Worm (Caenorhabditis elegans) whole organism, L3 larva: ENCODE results near the gene F32H5.3.

Source experiments
- R02D3.7 ChIP-seq: fragments of 150-350 bp; optimal IDR thresholded peaks from 2 replicates; lab custom pipeline; 2014; ENCODE audit warnings: missing biosample characterization, missing genetic modification characterization
- ZK546.5 ChIP-seq: sonication (generic microtip); optimal IDR thresholded peaks from 2 replicates; lab custom pipeline; 2017; ENCODE audit warnings: missing biosample characterization, missing genetic modification characterization
- aly-2 ChIP-seq: fragments of 150-350 bp; optimal IDR thresholded peaks from 2 replicates; lab custom pipeline; 2014; ENCODE audit warnings: missing biosample characterization, missing genetic modification characterization
- ama-1 ChIP-seq: fragments of 150-350 bp; optimal IDR thresholded peaks from 2 replicates; lab custom pipeline; 2018
- ceh-16 ChIP-seq: sonication (generic microtip); optimal IDR thresholded peaks from 2 replicates; lab custom pipeline; 2017; ENCODE audit warnings: missing biosample characterization, missing genetic modification characterization
- ceh-28 ChIP-seq: fragments of 150-350 bp; optimal IDR thresholded peaks from 2 replicates; lab custom pipeline; 2014; ENCODE audit warnings: missing biosample characterization, missing genetic modification reagents, missing genetic modification characterization
- ceh-82 ChIP-seq: fragments of 150-350 bp; optimal IDR thresholded peaks from 2 replicates; lab custom pipeline; 2014; ENCODE audit warnings: missing biosample characterization, missing genetic modification characterization
- ceh-9 ChIP-seq: sonication (generic microtip); optimal IDR thresholded peaks from 2 replicates; lab custom pipeline; 2018; ENCODE audit warnings: missing biosample characterization, missing genetic modification characterization
- daf-12 ChIP-seq: fragments of 150-350 bp; optimal IDR thresholded peaks from 2 replicates; lab custom pipeline; 2014; ENCODE audit warnings: missing biosample characterization, missing genetic modification reagents, missing genetic modification characterization
- egl-5 ChIP-seq: fragments of 150-350 bp; optimal IDR thresholded peaks from 2 replicates; lab custom pipeline; 2017; ENCODE audit warnings: missing biosample characterization, missing genetic modification reagents, missing genetic modification characterization, inconsistent platforms
- elt-1 ChIP-seq: fragments of 150-350 bp; optimal IDR thresholded peaks from 2 replicates; lab custom pipeline; 2014; ENCODE audit warnings: missing biosample characterization, missing genetic modification characterization
- elt-2 ChIP-seq: sonication (generic microtip); optimal IDR thresholded peaks from 2 replicates; lab custom pipeline; 2016; ENCODE audit warnings: missing genetic modification reagents, mild to moderate bottlenecking, missing genetic modification characterization, missing compliant biosample characterization
- elt-3 ChIP-seq, 3 experiments: fragments of 150-350 bp in 1 of 3; sonication (generic microtip) in 2 of 3; optimal IDR thresholded peaks; 2 replicates in 2 of 3; 4 replicates in 1 of 3; lab custom pipeline; 2014 to 2017; ENCODE audit warnings: missing biosample characterization in 3 of 3, missing genetic modification characterization in 3 of 3
- fkh-10 ChIP-seq: sonication (generic microtip); optimal IDR thresholded peaks from 2 replicates; lab custom pipeline; 2017; ENCODE audit warnings: missing biosample characterization, missing genetic modification reagents, missing genetic modification characterization
- fkh-2 ChIP-seq: fragments of 150-350 bp; optimal IDR thresholded peaks from 2 replicates; lab custom pipeline; 2014; ENCODE audit warnings: missing biosample characterization, missing genetic modification reagents, missing genetic modification characterization
- fos-1 ChIP-seq: fragments of 150-350 bp; optimal IDR thresholded peaks from 2 replicates; lab custom pipeline; 2014; ENCODE audit warnings: missing biosample characterization, missing genetic modification characterization
- lin-15B ChIP-seq: fragments of 150-350 bp; optimal IDR thresholded peaks from 2 replicates; lab custom pipeline; 2014; ENCODE audit warnings: missing biosample characterization, missing genetic modification characterization
- lin-39 ChIP-seq: fragments of 150-350 bp; optimal IDR thresholded peaks from 2 replicates; lab custom pipeline; 2018; ENCODE audit warnings: missing biosample characterization, missing genetic modification reagents, missing genetic modification characterization
- lsy-12 ChIP-seq: sonication (generic microtip); optimal IDR thresholded peaks from 2 replicates; lab custom pipeline; 2016; ENCODE audit warnings: mild to moderate bottlenecking, missing genetic modification characterization, missing compliant biosample characterization
- mdl-1 ChIP-seq: fragments of 150-350 bp; optimal IDR thresholded peaks from 2 replicates; lab custom pipeline; 2014; ENCODE audit warnings: missing biosample characterization, missing genetic modification characterization
- mml-1 ChIP-seq: fragments of 150-350 bp; sonication (generic microtip); optimal IDR thresholded peaks from 3 replicates; lab custom pipeline; 2014; ENCODE audit warnings: missing biosample characterization, missing genetic modification characterization
- nfya-1 ChIP-seq: sonication (generic microtip); optimal IDR thresholded peaks from 2 replicates; lab custom pipeline; 2017; ENCODE audit warnings: missing genetic modification characterization, mild to moderate bottlenecking, missing compliant biosample characterization, antibody characterized with exemption, moderate library complexity; ENCODE audit not compliant: insufficient read depth
- nhr-12 ChIP-seq: fragments of 150-350 bp; optimal IDR thresholded peaks from 2 replicates; lab custom pipeline; 2014; ENCODE audit warnings: missing biosample characterization, missing genetic modification characterization
- nhr-23 ChIP-seq: fragments of 150-350 bp; optimal IDR thresholded peaks from 2 replicates; lab custom pipeline; 2014; ENCODE audit warnings: missing biosample characterization, missing genetic modification reagents, missing genetic modification characterization
- nhr-237 ChIP-seq: fragments of 150-350 bp; optimal IDR thresholded peaks from 2 replicates; lab custom pipeline; 2014; ENCODE audit warnings: missing biosample characterization, missing genetic modification characterization
- nhr-77 ChIP-seq: fragments of 150-350 bp; optimal IDR thresholded peaks from 2 replicates; lab custom pipeline; 2014; ENCODE audit warnings: missing biosample characterization, missing genetic modification characterization
- pqm-1 ChIP-seq: fragments of 150-350 bp; optimal IDR thresholded peaks from 2 replicates; lab custom pipeline; 2017; ENCODE audit warnings: missing biosample characterization, missing genetic modification characterization, inconsistent platforms
- snpc-4 ChIP-seq: fragments of 150-350 bp; optimal IDR thresholded peaks from 2 replicates; lab custom pipeline; 2014; ENCODE audit warnings: missing biosample characterization, missing genetic modification characterization
- unc-62 ChIP-seq: fragments of 150-350 bp; sonication (generic microtip); optimal IDR thresholded peaks from 4 replicates; lab custom pipeline; 2014; ENCODE audit warnings: missing biosample characterization, missing genetic modification reagents, missing genetic modification characterization
- zag-1 ChIP-seq: fragments of 150-350 bp; optimal IDR thresholded peaks from 2 replicates; lab custom pipeline; 2014; ENCODE audit warnings: missing biosample characterization, missing genetic modification characterization
- ztf-11 ChIP-seq: fragments of 150-350 bp; optimal IDR thresholded peaks from 2 replicates; lab custom pipeline; 2014; ENCODE audit warnings: missing biosample characterization, missing genetic modification characterization

Gene F32H5.3

ce11 chrV:13352415-13352814, 6.7 kb upstream of the F32H5.3 start:
- TF ChIP-seq ZK546.5 (tag; lab: Kevin White, UChicago) (no peak), daf-12 (tag; lab: Kevin White, UChicago) (no peak), elt-1 (peak; percentile 24), fkh-2 (tag; lab: Kevin White, UChicago) (no peak)
- TF ChIP-seq, all 47 proteins: peak for 1

- TF ChIP-seq unc-62 (GFP tag; lab: Kevin White, UChicago) (no peak), aly-2 (tag; lab: Kevin White, UChicago) (no peak), ceh-82 (tag; lab: Kevin White, UChicago) (no peak)
Observed at ce11 chrV:13356210-13356609, 2.9 kb upstream of the F32H5.3 start.

ce11 chrV:13357652-13358281, 1.4 kb upstream of the F32H5.3 start, which contains the start of gene F32H5.1:
Gene F32H5.1 (minus strand): TSS chrV:13358037.
- TF ChIP-seq nfya-1 (tag; lab: Kevin White, UChicago) (no peak), pqm-1 (tag; lab: Kevin White, UChicago) (peak; percentile 73), elt-2 (tag; lab: Kevin White, UChicago) (peak; percentile 93), zag-1 (no peak)

ce11 chrV:13360254-13360653, 1.1 kb downstream of the F32H5.3 start, which contains the start of gene F32H5.4:
Gene F32H5.4 (plus strand): TSS chrV:13360554.
- TF ChIP-seq ceh-28 (no peak), elt-1 (no peak), egl-5 (tag; lab: Kevin White, UChicago) (no peak), fos-1 (tag; lab: Kevin White, UChicago) (no peak), R02D3.7 (tag; lab: Kevin White, UChicago) (no peak), lin-39 (tag; lab: Kevin White, UChicago) (no peak), ztf-11 (tag; lab: Kevin White, UChicago) (no peak), nhr-12 (tag; lab: Kevin White, UChicago) (no peak), nhr-23 (tag; lab: Kevin White, UChicago) (no peak), ZK546.5 (tag; lab: Kevin White, UChicago) (no peak), ceh-9 (tag; lab: Kevin White, UChicago) (no peak), lin-15B (no peak), aly-2 (tag; lab: Kevin White, UChicago) (no peak), nhr-77 (tag; lab: Kevin White, UChicago) (no peak), nfya-1 (tag; lab: Kevin White, UChicago) (no peak), ama-1 (lab: Kevin White, UChicago) (no peak)

ce11 chrV:13363415-13363814, 4.3 kb downstream of the F32H5.3 start, which contains the start of gene srg-46:
Gene srg-46 (plus strand): TSS chrV:13363715.
- TF ChIP-seq lsy-12: no peak
- no peak for TF ChIP-seq R02D3.7 (tag; lab: Kevin White, UChicago)
- no peak for TF ChIP-seq nhr-237
- TF ChIP-seq aly-2 (tag; lab: Kevin White, UChicago): no peak
- TF ChIP-seq nhr-23 (tag; lab: Kevin White, UChicago): no peak
- no peak for TF ChIP-seq snpc-4
- no peak for TF ChIP-seq lin-15B
- no peak for TF ChIP-seq zag-1
- TF ChIP-seq mml-1: no peak
- no peak for TF ChIP-seq nhr-77 (tag; lab: Kevin White, UChicago)
- TF ChIP-seq pqm-1 (tag; lab: Kevin White, UChicago): no peak

- no peak for TF ChIP-seq mdl-1 (tag; lab: Kevin White, UChicago)
Observed at ce11 chrV:13364227-13364626, 5.1 kb downstream of the F32H5.3 start.

ce11 chrV:13366488-13366887, 7.4 kb downstream of the F32H5.3 start:
- no peak for TF ChIP-seq ceh-16 (tag; lab: Kevin White, UChicago)
- TF ChIP-seq fkh-10 (GFP tag; lab: Kevin White, UChicago): peak; percentile 56
- no peak for TF ChIP-seq elt-3 (tag; optimal IDR thresholded peaks at IDR 0.05; lab: Kevin White, UChicago)
- no peak for TF ChIP-seq nhr-23 (tag; lab: Kevin White, UChicago)
